Fruit fly (Drosophila melanogaster): ENCODE measurements around the gene CG33500.

The CG33500 gene

DNA sequence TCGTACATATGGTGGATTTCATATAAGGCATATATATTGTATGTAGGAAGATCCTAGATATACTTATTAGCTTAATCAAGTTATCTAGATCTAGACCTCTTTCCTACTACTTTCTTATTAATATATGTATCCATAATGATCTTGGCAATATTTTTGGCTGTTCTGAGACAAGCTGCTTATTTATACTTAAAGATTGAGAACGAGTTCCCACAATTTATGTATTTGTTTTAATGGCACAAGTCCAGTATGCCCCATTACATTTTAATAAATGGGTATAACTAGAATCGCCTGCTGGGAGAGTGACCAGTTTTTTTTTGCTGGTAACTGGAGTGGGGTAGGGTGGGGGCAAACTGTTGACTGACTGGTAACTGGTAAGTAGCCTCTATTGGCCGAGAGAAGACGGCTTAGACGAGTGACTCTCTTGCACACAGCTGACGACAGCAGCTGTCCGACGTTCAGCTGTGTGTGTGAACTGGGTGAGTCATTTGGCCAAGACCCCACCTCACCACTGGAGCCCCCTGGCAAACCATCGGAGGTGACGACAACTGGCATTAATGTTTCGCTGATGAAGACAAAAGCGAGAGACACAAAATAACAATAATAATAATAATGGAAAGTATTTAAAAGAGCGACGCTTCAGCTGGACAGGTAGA, 28.5 kb downstream of the CG33500 start:
- TF ChIP-seq psq (optimal IDR thresholded peaks at IDR 0.05) = no peak
- TF ChIP-seq insv (optimal IDR thresholded peaks at IDR 0.05) = no peak
- TF ChIP-seq h (optimal IDR thresholded peaks at IDR 0.05) = no peak
- TF ChIP-seq Sin3A (optimal IDR thresholded peaks at IDR 0.05) = no peak
- no peak for TF ChIP-seq Myc (optimal IDR thresholded peaks at IDR 0.05)
- TF ChIP-seq ttk (optimal IDR thresholded peaks at IDR 0.05) = no peak

DNA sequence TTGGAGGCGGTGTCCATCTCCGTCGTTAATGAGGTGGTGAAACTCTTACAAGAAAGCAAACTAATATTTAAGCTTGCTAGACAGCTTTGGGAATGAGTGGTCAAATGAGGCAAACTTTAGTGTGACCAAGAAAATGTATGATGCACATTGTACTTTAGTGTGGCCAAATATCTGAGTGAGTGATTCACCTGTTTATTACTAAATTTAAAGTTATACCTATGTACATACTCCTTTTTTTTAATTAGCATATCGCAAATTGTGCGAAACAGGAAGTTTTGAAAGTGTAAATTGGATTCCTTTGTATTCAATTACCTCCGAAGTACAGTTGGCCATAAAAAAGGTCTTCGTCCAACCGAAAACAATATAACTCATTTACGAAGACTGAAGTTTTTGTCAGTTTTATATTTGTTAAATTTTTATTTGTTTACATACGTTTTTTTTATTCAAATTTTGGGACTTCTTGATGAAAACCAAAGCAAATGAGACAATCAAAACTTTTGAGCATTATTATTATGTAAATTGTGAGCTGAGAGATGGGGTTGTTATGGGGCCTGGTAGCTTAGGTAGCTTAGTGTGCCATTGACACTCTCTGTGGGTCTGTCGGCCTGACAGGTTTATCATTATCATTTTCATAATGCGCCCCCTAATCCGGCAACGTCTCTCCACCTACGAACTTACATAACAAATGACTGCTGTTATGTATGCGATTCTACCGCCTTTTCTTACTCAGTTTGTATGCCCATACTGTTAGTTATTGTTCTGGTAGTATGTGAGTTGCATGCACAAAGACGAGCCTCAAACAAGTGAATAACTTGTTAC, 31.3 kb downstream of the CG33500 start:
- TF ChIP-seq ttk (optimal IDR thresholded peaks at IDR 0.05) = no peak
- no peak for TF ChIP-seq psq (optimal IDR thresholded peaks at IDR 0.05)
- no peak for TF ChIP-seq insv (optimal IDR thresholded peaks at IDR 0.05)
- no peak for TF ChIP-seq h (optimal IDR thresholded peaks at IDR 0.05)
- TF ChIP-seq Myc (optimal IDR thresholded peaks at IDR 0.05) = no peak
- no peak for TF ChIP-seq Sin3A (optimal IDR thresholded peaks at IDR 0.05)

DNA sequence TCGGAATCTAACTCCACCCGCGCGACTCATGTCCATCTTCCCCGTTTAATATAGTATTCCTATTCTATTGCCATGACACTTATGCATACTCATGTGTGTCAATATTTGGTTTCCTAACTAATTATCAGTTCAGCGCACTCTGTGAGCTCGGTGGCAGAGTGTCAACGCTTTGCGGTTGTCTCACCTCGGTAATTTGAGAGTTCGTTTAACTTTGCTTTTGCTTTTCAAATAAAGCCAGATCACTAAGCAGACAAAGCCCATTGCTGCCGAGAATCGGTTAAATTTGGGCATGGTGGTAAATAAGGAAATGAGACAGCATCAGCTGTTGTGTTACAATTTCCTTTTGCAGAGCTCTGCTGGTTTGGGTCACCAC, 31.9 kb downstream of the CG33500 start:
- no peak for TF ChIP-seq Myc (optimal IDR thresholded peaks at IDR 0.05)
- no peak for TF ChIP-seq ttk (optimal IDR thresholded peaks at IDR 0.05)
- no peak for TF ChIP-seq insv (optimal IDR thresholded peaks at IDR 0.05)
- no peak for TF ChIP-seq h (optimal IDR thresholded peaks at IDR 0.05)
- no peak for TF ChIP-seq Sin3A (optimal IDR thresholded peaks at IDR 0.05)
- no peak for TF ChIP-seq psq (optimal IDR thresholded peaks at IDR 0.05)

DNA sequence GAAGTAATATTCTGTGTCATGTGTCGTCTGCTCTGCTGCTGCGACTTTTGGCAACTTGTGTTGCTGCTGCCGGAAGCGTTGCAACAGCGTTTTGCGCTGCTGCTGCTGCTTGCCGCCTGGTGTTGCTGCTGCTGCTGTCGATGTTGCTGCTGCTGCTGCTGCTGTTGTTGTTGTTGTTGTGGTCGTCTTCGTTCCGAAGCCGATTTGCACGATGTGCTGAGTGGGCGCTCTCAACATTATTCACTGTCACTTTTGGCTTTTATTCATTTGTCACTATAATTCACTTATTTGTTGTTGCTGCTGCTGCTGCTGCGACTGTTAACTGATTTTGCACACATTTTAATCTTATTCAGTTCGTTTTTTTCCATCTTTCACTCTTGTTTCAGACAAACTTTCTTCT, 34.0 kb downstream of the CG33500 start:
- TF ChIP-seq Sin3A (optimal IDR thresholded peaks at IDR 0.05) = no peak
- no peak for TF ChIP-seq insv (optimal IDR thresholded peaks at IDR 0.05)
- no peak for TF ChIP-seq ttk (optimal IDR thresholded peaks at IDR 0.05)
- TF ChIP-seq Myc (optimal IDR thresholded peaks at IDR 0.05) = no peak
- TF ChIP-seq psq (optimal IDR thresholded peaks at IDR 0.05) = no peak
- TF ChIP-seq h (optimal IDR thresholded peaks at IDR 0.05) = no peak

DNA sequence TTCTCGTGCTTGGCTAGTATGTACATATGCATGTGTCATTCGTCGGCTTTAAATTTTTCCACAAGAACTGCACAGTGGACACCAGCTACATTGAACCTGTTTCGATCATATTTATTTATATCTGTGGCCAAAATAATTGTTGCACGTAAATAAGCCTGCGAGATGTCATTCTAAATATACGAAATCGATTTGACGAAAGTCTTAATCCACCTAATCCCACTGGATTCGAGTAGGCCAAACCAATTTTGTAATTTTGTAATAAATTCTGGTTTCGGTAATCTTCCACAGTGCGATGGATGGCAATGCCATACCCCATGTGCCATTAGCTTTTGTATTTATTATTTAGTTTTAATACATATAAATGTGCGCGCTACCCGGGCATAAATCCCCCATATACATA, 34.5 kb downstream of the CG33500 start:
- no peak for TF ChIP-seq ttk (optimal IDR thresholded peaks at IDR 0.05)
- no peak for TF ChIP-seq psq (optimal IDR thresholded peaks at IDR 0.05)
- TF ChIP-seq h (optimal IDR thresholded peaks at IDR 0.05) = no peak
- TF ChIP-seq Myc (optimal IDR thresholded peaks at IDR 0.05) = no peak
- TF ChIP-seq Sin3A (optimal IDR thresholded peaks at IDR 0.05) = no peak
- TF ChIP-seq insv (optimal IDR thresholded peaks at IDR 0.05) = no peak

DNA sequence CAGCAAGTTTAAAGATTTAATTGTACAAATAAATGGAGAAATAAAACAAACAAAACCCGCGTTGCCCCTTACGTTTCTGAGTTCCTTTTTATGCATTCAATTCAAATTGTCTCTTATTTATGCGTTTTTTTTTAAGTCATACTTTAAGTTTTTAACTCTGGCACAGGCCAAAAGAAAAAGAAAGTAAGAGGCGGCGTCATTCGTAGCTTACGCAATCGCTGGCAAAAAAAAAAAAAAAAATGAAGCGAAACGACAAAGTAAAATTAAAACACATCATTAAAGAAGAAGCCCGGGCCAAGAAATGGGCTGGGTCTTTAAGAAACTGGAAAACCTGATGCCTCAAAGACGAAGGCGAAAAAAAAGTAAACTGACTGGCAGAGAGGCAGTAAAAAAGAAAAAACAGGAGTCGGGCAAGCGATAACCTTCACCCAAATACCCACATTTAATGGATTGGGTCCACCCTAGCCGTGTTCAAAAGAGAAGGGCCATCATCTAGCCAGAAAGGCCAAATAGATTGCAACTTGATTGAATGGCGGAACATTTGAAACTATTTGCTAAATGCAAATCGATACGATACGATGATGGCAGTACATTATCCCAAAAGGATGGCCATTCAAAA, 35.4 kb downstream of the CG33500 start:
- no peak for TF ChIP-seq psq (optimal IDR thresholded peaks at IDR 0.05)
- TF ChIP-seq h (optimal IDR thresholded peaks at IDR 0.05) = no peak
- TF ChIP-seq Sin3A (optimal IDR thresholded peaks at IDR 0.05) = no peak
- TF ChIP-seq Myc (optimal IDR thresholded peaks at IDR 0.05) = no peak
- no peak for TF ChIP-seq insv (optimal IDR thresholded peaks at IDR 0.05)
- TF ChIP-seq ttk (optimal IDR thresholded peaks at IDR 0.05) = no peak

DNA sequence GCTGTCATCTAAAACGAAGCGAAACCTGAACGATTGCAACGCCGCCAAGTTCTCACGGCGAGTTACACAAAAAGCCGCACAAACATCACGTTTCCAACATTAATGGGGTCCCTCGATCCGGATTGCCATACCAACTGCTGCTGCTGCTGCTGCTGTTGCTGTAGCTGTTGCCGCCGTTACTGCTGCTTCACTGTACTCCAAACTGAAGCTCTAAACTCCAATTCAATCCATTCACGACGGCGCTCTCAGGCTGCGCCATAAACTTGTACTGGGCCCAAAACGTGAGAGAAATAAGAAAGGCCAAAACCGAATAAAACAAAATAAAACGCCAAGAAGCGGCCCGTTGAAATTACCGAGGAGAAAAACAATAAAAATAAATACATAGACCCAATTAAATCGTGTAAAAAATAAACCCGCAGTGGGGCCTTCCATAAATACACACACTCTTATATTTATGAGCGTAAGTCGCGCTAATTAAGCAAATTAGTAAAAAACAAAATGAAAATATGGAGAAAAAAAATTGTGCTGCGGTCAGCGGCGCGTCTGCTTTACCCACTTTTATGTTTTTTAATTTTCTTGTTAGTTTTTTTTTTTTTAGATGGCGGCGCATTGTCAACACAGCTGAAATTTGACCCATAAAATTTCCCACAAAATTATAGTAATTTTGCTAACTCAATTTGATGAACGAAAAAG, 39.0 kb downstream of the CG33500 start:
- no peak for TF ChIP-seq Myc (optimal IDR thresholded peaks at IDR 0.05)
- no peak for TF ChIP-seq psq (optimal IDR thresholded peaks at IDR 0.05)
- TF ChIP-seq insv (optimal IDR thresholded peaks at IDR 0.05) = no peak
- TF ChIP-seq h (optimal IDR thresholded peaks at IDR 0.05) = no peak
- no peak for TF ChIP-seq Sin3A (optimal IDR thresholded peaks at IDR 0.05)
- TF ChIP-seq ttk (optimal IDR thresholded peaks at IDR 0.05) = no peak

DNA sequence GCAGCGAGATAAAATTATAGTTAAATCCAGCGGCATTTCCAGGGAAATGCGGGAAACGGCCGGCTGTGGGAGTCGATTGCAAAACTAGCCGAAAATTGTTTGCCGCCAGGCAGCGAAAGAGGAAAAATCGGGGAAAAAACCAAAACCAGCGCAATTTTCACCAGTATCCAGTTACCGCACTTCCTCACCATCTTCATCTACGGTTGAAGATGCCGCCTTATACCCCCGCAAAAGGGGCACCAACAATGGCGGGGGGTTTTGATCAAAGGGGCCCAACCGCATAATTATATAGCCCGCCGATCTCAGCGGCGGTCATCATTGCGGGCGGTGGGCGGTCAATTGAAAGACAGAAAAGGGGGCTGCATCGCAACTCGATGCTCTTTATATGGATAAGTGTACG, 39.6 kb downstream of the CG33500 start:
- TF ChIP-seq h (optimal IDR thresholded peaks at IDR 0.05) = no peak
- no peak for TF ChIP-seq Sin3A (optimal IDR thresholded peaks at IDR 0.05)
- no peak for TF ChIP-seq insv (optimal IDR thresholded peaks at IDR 0.05)
- no peak for TF ChIP-seq ttk (optimal IDR thresholded peaks at IDR 0.05)
- TF ChIP-seq Myc (optimal IDR thresholded peaks at IDR 0.05) = no peak
- no peak for TF ChIP-seq psq (optimal IDR thresholded peaks at IDR 0.05)

DNA sequence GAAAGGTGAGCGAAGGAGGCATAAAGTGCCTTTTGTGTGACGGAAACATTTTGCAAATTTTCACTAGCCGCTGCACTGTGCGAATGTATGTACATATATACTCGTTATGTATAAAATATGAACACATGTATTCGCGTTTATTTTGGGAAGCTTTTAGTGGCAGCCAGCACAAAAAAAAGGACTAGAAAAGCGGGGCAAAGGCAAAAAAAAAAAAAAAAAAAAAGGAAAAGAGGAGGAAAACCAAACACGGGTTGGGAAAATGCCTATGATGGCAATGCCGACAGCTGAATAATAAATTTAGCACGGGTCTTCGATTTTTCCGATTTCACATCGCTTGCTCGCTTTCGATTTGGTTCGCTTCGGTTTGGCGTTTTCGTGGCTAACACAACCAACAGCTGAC, 41.0 kb downstream of the CG33500 start:
- TF ChIP-seq h (optimal IDR thresholded peaks at IDR 0.05) = no peak
- TF ChIP-seq Myc (optimal IDR thresholded peaks at IDR 0.05) = no peak
- no peak for TF ChIP-seq insv (optimal IDR thresholded peaks at IDR 0.05)
- TF ChIP-seq Sin3A (optimal IDR thresholded peaks at IDR 0.05) = no peak
- no peak for TF ChIP-seq ttk (optimal IDR thresholded peaks at IDR 0.05)

DNA sequence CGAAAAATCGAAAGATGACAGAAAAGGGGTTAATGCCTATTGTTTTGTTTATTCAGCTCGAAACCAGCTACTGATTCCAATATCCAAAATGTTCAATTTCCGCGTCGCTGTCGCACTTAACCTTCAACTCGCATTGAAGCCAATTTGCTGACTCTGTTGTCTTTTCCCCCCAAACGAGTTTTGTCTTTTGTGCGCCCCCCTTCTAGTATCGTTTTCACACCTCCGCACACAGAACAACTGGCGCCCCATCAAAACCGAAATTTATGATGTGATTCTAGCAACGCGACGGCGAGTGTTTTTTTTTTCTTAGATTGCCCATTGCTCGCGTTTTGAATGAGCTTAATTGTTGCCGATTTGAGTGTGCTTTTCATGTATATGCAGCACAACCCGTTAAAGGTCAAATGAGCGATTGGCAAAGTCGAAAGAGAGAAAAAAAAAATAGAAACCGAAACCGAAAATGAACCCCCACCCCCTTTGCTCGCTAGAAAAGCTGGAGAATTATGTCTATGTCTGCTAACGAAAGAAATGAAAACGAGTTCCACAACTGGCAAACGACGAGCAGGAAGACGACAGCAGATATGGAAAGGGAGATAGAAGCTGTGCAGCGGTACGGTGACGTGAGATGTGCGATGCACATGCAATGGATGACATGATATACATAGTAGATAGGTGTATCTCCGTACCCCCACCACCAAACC, 42.1 kb downstream of the CG33500 start:
- TF ChIP-seq Sin3A (optimal IDR thresholded peaks at IDR 0.05) = no peak
- TF ChIP-seq Myc (optimal IDR thresholded peaks at IDR 0.05) = no peak
- no peak for TF ChIP-seq ttk (optimal IDR thresholded peaks at IDR 0.05)
- TF ChIP-seq h (optimal IDR thresholded peaks at IDR 0.05) = no peak
- TF ChIP-seq insv (optimal IDR thresholded peaks at IDR 0.05) = no peak
- no peak for TF ChIP-seq psq (optimal IDR thresholded peaks at IDR 0.05)

DNA sequence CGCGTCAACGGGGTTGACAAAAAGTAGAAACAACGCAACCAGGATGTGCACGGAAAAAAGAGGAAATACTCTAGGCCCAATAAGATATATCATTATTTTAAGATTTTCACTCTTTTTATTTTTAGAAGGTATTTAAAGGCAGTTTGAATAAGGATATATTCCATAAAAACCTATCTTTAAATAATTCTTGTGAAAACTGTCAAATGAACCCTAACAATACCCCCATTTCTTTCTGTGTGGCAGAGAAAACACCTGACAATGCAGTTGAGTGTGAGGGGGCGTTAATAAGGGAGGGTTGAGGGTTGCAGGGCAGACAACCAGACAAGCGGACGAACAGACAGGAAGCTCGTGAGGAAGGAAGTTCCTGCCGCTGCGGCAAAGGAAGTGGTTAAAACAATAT, 43.5 kb downstream of the CG33500 start:
- TF ChIP-seq ttk (optimal IDR thresholded peaks at IDR 0.05) (no peak), Myc (optimal IDR thresholded peaks at IDR 0.05) (no peak), psq (optimal IDR thresholded peaks at IDR 0.05) (no peak), insv (optimal IDR thresholded peaks at IDR 0.05) (no peak), h (optimal IDR thresholded peaks at IDR 0.05) (no peak), Sin3A (optimal IDR thresholded peaks at IDR 0.05) (no peak)
